Fruit fly (Drosophila melanogaster) whole organism, adult: ENCODE results near the gene Cypl.

Source experiments
- CG11617 ChIP-seq: fragments of 200-800 bp; sonication (Bioruptor generic); optimal IDR thresholded peaks from 2 replicates; lab custom pipeline; 2017; ENCODE audit warnings: mild to moderate bottlenecking, missing biosample characterization, missing genetic modification reagents, missing genetic modification characterization
- CG12768 ChIP-seq: fragments of 200-800 bp; sonication (Bioruptor generic); optimal IDR thresholded peaks from 2 replicates; lab custom pipeline; 2017; ENCODE audit warnings: missing biosample characterization, missing genetic modification characterization, mild to moderate bottlenecking, moderate library complexity, missing genetic modification reagents
- CG14711 ChIP-seq: fragments of 200-800 bp; sonication (Bioruptor generic); optimal IDR thresholded peaks from 2 replicates; lab custom pipeline; 2018; ENCODE audit warnings: missing biosample characterization, mild to moderate bottlenecking, missing genetic modification characterization, moderate library complexity
- CG1620 ChIP-seq: fragments of 200-800 bp; sonication (Bioruptor generic); optimal IDR thresholded peaks from 2 replicates; lab custom pipeline; 2016; ENCODE audit warnings: missing biosample characterization, missing genetic modification characterization
- CG33017 ChIP-seq: fragments of 200-800 bp; sonication (Bioruptor generic); optimal IDR thresholded peaks from 2 replicates; lab custom pipeline; 2018; ENCODE audit warnings: missing biosample characterization, mild to moderate bottlenecking, missing genetic modification characterization, moderate library complexity
- CG7101 ChIP-seq: fragments of 200-800 bp; sonication (Bioruptor generic); optimal IDR thresholded peaks from 2 replicates; lab custom pipeline; 2018; ENCODE audit warnings: missing biosample characterization, mild to moderate bottlenecking, missing genetic modification characterization, moderate library complexity
- Hr96 ChIP-seq: fragments of 200-800 bp; sonication (Bioruptor generic); optimal IDR thresholded peaks from 2 replicates; lab custom pipeline; 2016; ENCODE audit warnings: missing biosample characterization, missing genetic modification characterization
- Mnt ChIP-seq: fragments of 200-800 bp; sonication (Bioruptor generic); optimal IDR thresholded peaks from 2 replicates; lab custom pipeline; 2016; ENCODE audit warnings: missing biosample characterization, mild to moderate bottlenecking, missing genetic modification characterization
- cic ChIP-seq: fragments of 200-800 bp; sonication (Bioruptor generic); optimal IDR thresholded peaks from 2 replicates; lab custom pipeline; 2017; ENCODE audit warnings: missing biosample characterization, mild to moderate bottlenecking, missing genetic modification characterization, moderate library complexity
- kay ChIP-seq: fragments of 200-800 bp; sonication (Bioruptor generic); peaks from one replicate; lab custom pipeline; 2016; ENCODE audit warnings: missing biosample characterization, missing genetic modification characterization, borderline replicate concordance
- ovo ChIP-seq: fragments of 200-800 bp; sonication (Bioruptor generic); optimal IDR thresholded peaks from 2 replicates; lab custom pipeline; 2016; ENCODE audit warnings: missing biosample characterization, missing genetic modification characterization
- pad ChIP-seq: fragments of 200-800 bp; sonication (Bioruptor generic); optimal IDR thresholded peaks from 3 replicates; lab custom pipeline; 2017; ENCODE audit warnings: missing biosample characterization, missing genetic modification characterization, mild to moderate bottlenecking, moderate library complexity, missing genetic modification reagents
- tj ChIP-seq: fragments of 200-800 bp; sonication (Bioruptor generic); optimal IDR thresholded peaks from 3 replicates; lab custom pipeline; 2017; ENCODE audit warnings: missing biosample characterization, mild to moderate bottlenecking, missing genetic modification characterization, moderate library complexity
- toe ChIP-seq: fragments of 200-800 bp; sonication (Bioruptor generic); optimal IDR thresholded peaks from 2 replicates; lab custom pipeline; 2016; ENCODE audit warnings: missing biosample characterization, missing genetic modification characterization

DNA sequence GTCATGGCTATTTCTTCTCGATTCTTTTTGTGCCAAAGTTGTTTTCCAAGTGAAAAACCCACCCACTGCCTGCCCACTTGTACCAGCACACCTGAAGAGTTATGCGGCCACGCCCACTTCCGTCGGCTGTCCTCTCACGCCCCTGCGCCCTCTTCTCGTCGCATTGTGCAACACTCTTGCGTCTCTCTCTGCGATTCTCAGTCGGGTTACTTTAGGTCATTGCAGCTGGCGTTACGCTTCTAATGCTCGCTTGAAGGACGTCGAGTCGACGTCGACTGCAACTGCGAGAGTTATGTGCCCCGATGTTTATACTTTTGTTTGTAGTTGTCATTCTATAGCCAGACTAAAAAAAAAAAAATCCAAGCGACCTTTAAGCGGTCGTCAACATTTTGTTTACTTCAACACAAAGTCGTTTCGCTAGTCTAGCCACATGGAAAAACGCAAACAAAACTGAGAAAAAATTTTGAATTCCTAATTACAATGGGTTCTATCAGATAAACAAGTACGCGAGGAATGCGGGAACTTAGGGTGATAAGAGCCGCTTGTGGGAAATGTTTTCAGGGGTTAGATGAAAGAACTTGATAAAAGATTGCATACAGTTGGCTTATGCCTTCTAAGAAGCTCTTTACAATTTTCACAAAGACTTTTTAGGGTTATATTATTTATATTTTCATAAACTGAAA is 19.2 kb upstream of the Cypl start:
- TF ChIP-seq ovo (GFP tag; lab: Kevin White, UChicago), result no peak
- no peak for TF ChIP-seq kay
- no peak for TF ChIP-seq pad
- no peak for TF ChIP-seq tj (GFP tag; lab: Kevin White, UChicago)
- TF ChIP-seq CG33017 (tag; lab: Kevin White, UChicago), result no peak
- no peak for TF ChIP-seq CG1620 (GFP tag; lab: Kevin White, UChicago)
- TF ChIP-seq CG12768 (GFP tag; lab: Kevin White, UChicago), result no peak
- TF ChIP-seq Hr96 (GFP tag; lab: Kevin White, UChicago), result no peak
- TF ChIP-seq Mnt (GFP tag; lab: Kevin White, UChicago), result no peak
- TF ChIP-seq CG7101 (tag; lab: Kevin White, UChicago), result no peak
- TF ChIP-seq CG14711, result no peak
- TF ChIP-seq toe (GFP tag; lab: Kevin White, UChicago), result no peak
- TF ChIP-seq cic (GFP tag; lab: Kevin White, UChicago), result no peak
- no peak for TF ChIP-seq CG11617 (GFP tag; lab: Kevin White, UChicago)
